Worm (Caenorhabditis elegans) whole organism, L4 larva: ENCODE measurements around the gene C55A6.6.
A peak's percentile ranks its signal among the peaks of the same experiment; 100 is the strongest.

Experiments
- F37D6.2 ChIP-seq: sonication (generic microtip); optimal IDR thresholded peaks from 2 replicates; lab custom pipeline; 2016; ENCODE audit warnings: mild to moderate bottlenecking, missing genetic modification characterization, missing compliant biosample characterization
- ZK337.2 ChIP-seq: fragments of 200-800 bp; sonication (Bioruptor generic); IDR thresholded peaks from 2 replicates; pipeline ENCODE4 v1.3.6; 2022; ENCODE audit warnings: missing genetic modification reagents, missing genetic modification characterization, missing compliant biosample characterization
- ceh-82 ChIP-seq: sonication (generic microtip); optimal IDR thresholded peaks from 2 replicates; lab custom pipeline; 2017; ENCODE audit warnings: missing biosample characterization, missing genetic modification characterization
- daf-12 ChIP-seq: fragments of 150-350 bp; optimal IDR thresholded peaks from 2 replicates; lab custom pipeline; 2014; ENCODE audit warnings: missing biosample characterization, missing genetic modification reagents, missing genetic modification characterization
- egl-27 ChIP-seq: sonication (generic microtip); optimal IDR thresholded peaks from 3 replicates; lab custom pipeline; 2017; ENCODE audit warnings: missing biosample characterization, missing genetic modification reagents, missing genetic modification characterization
- fkh-10 ChIP-seq: fragments of 150-350 bp; optimal IDR thresholded peaks from 2 replicates; lab custom pipeline; 2014; ENCODE audit warnings: missing biosample characterization, missing genetic modification reagents, missing genetic modification characterization
- lin-13 ChIP-seq: fragments of 150-350 bp; optimal IDR thresholded peaks from 2 replicates; lab custom pipeline; 2014; ENCODE audit warnings: missing biosample characterization, missing genetic modification reagents, missing genetic modification characterization
- lin-15B ChIP-seq: fragments of 150-350 bp; sonication (generic microtip); optimal IDR thresholded peaks from 3 replicates; lab custom pipeline; 2014; ENCODE audit warnings: missing biosample characterization, missing genetic modification characterization
- lir-3 ChIP-seq: sonication (generic microtip); optimal IDR thresholded peaks from 2 replicates; lab custom pipeline; 2016; ENCODE audit warnings: mild to moderate bottlenecking, missing genetic modification characterization, missing compliant biosample characterization
- mep-1 ChIP-seq: fragments of 150-350 bp; sonication (generic microtip); optimal IDR thresholded peaks from 3 replicates; lab custom pipeline; 2014; ENCODE audit warnings: missing biosample characterization, missing genetic modification characterization
- nhr-11 ChIP-seq: fragments of 150-350 bp; optimal IDR thresholded peaks from 2 replicates; lab custom pipeline; 2014; ENCODE audit warnings: missing biosample characterization, missing genetic modification characterization
- nhr-77 ChIP-seq: fragments of 150-350 bp; optimal IDR thresholded peaks from 2 replicates; lab custom pipeline; 2014; ENCODE audit warnings: missing biosample characterization, missing genetic modification characterization
- unc-62 ChIP-seq, 3 experiments: fragments of 150-350 bp in 1 of 3; sonication (generic microtip); optimal IDR thresholded peaks in 2 of 3; peaks in 1 of 3; 1 replicate in 1 of 3; 2 replicates in 2 of 3; lab custom pipeline; 2014 to 2017; ENCODE audit warnings: missing biosample characterization in 3 of 3, missing genetic modification characterization in 3 of 3, missing genetic modification reagents in 3 of 3, missing genotype in 1 of 3

- TF ChIP-seq nhr-77 (tag; lab: Kevin White, UChicago) (no peak), lin-13 (GFP tag; lab: Kevin White, UChicago) (no peak), ZK337.2 (GFP tag; lab: Robert Waterston, UW) (no peak), unc-62 (GFP tag; optimal IDR thresholded peaks at IDR 0.05 in 1 of 2; lab: Kevin White, UChicago) (peak in 1 of 2 experiments; percentile 36), unc-62 (tag; optimal IDR thresholded peaks at IDR 0.05; lab: Kevin White, UChicago) (no peak), daf-12 (tag; lab: Kevin White, UChicago) (no peak), ceh-82 (tag; lab: Kevin White, UChicago) (no peak), lir-3 (tag; lab: Kevin White, UChicago) (no peak), nhr-11 (tag; lab: Kevin White, UChicago) (no peak), F37D6.2 (tag; lab: Kevin White, UChicago) (no peak), mep-1 (tag; lab: Kevin White, UChicago) (peak; percentile 12), lin-15B (tag; lab: Kevin White, UChicago) (no peak), fkh-10 (GFP tag; lab: Kevin White, UChicago) (no peak), egl-27 (tag; lab: Kevin White, UChicago) (no peak)
These were observed 21.0 kb upstream of the C55A6.6 start for ce11 chrV:11535504-11536062.
